Fruit fly (Drosophila melanogaster): ENCODE data around the gene alpha-Est2.

DNA sequence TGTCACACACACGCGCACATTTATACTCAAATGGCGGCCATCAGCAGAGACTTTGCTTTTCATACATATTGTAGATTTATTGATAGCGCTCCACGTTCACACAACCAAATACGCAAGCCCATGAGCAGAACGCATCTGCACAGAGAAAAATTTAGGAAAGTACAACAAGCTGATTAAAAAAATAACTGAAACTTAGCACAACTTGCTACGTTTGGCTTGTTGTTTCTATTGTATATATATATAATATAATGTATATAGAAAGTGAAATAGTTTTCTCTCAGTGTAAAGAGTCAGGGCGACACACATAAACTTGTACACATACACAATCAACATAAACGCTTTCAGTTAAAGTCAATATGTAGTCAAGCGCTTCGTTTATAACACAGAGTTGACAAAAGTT, 49.6 kb downstream of the alpha-Est2 start:
- no peak for TF ChIP-seq Hr83 (GFP tag; optimal IDR thresholded peaks at IDR 0.05; ENCODE audit: poor library complexity, severe bottlenecking)
- TF ChIP-seq Dfd (GFP tag; optimal IDR thresholded peaks at IDR 0.05) = no peak
- no peak for TF ChIP-seq fru (GFP tag; optimal IDR thresholded peaks at IDR 0.05)
- no peak for TF ChIP-seq psq (GFP tag; optimal IDR thresholded peaks at IDR 0.05)
- no peak for TF ChIP-seq lola (GFP tag; optimal IDR thresholded peaks at IDR 0.05)
